Worm (Caenorhabditis elegans): ENCODE results near the gene ugt-20.

- TF ChIP-seq attf-3 (GFP tag; conservative IDR thresholded peaks at IDR 0.05): no peak
- no peak for TF ChIP-seq madf-6 (GFP tag; IDR thresholded peaks at IDR 0.05)
Observed at ce11 chrIV:6053436-6053835, 30.0 kb downstream of the ugt-20 start.
